Worm (Caenorhabditis elegans): ENCODE data around the gene cutl-3.

- no peak for TF ChIP-seq ztf-11 (tag; optimal IDR thresholded peaks at IDR 0.05)
- no peak for TF ChIP-seq nhr-237 (tag; optimal IDR thresholded peaks at IDR 0.05)
- TF ChIP-seq nhr-6 (tag; optimal IDR thresholded peaks at IDR 0.05): no peak
- no peak for TF ChIP-seq fos-1 (tag; optimal IDR thresholded peaks at IDR 0.05)
- no peak for TF ChIP-seq ama-1 (optimal IDR thresholded peaks at IDR 0.05)
- TF ChIP-seq rbr-2 (tag; optimal IDR thresholded peaks at IDR 0.05): no peak
- no peak for TF ChIP-seq nhr-77 (tag; optimal IDR thresholded peaks at IDR 0.05)
- no peak for TF ChIP-seq unc-39 (tag; optimal IDR thresholded peaks at IDR 0.05)
- TF ChIP-seq sdz-12 (GFP tag; optimal IDR thresholded peaks at IDR 0.05): no peak
- no peak for TF ChIP-seq madf-5 (GFP tag; IDR thresholded peaks at IDR 0.05)
- no peak for TF ChIP-seq daf-12 (tag; optimal IDR thresholded peaks at IDR 0.05)
- no peak for TF ChIP-seq unc-62 (GFP tag; optimal IDR thresholded peaks at IDR 0.05 in 1 of 2)
- TF ChIP-seq unc-62 (tag; optimal IDR thresholded peaks at IDR 0.05): no peak
- TF ChIP-seq fkh-10 (GFP tag; optimal IDR thresholded peaks at IDR 0.05): no peak
- no peak for TF ChIP-seq mdl-1 (tag; optimal IDR thresholded peaks at IDR 0.05)
Observed at ce11 chrX:15041340-15041739, 42.3 kb upstream of the cutl-3 start.

Data from whole organism, L4 larva.